Fruit fly (Drosophila melanogaster) whole organism, embryonic: ENCODE data around the gene eIF3l.

Experiments used
- B-H1 ChIP-seq: fragments of 200-800 bp; sonication (Bioruptor generic); IDR thresholded peaks from 3 replicates; pipeline ENCODE4 v1.3.6; 2022; ENCODE audit warnings: missing biosample characterization, missing genetic modification characterization
- Bgb ChIP-seq: fragments of 200-800 bp; sonication (Bioruptor generic); IDR thresholded peaks from 2 replicates; pipeline ENCODE4 v1.3.6; 2022; ENCODE audit warnings: missing biosample characterization, missing genetic modification characterization; ENCODE audit not compliant: partially characterized antibody
- CG1024 ChIP-seq: fragments of 200-800 bp; sonication (Bioruptor generic); IDR thresholded peaks from 2 replicates; pipeline ENCODE4 v1.3.6; 2022; ENCODE audit warnings: missing biosample characterization, missing genetic modification characterization
- CG12155 ChIP-seq: fragments of 200-800 bp; sonication (Bioruptor generic); optimal IDR thresholded peaks from 3 replicates; lab custom pipeline; 2016; ENCODE audit warnings: missing biosample characterization, missing genetic modification characterization
- CG13624 ChIP-seq: fragments of 200-800 bp; sonication (Bioruptor generic); optimal IDR thresholded peaks from 2 replicates; lab custom pipeline; 2016; ENCODE audit warnings: missing biosample characterization, missing genetic modification characterization
- CG15269 ChIP-seq: fragments of 200-800 bp; sonication (Bioruptor generic); optimal IDR thresholded peaks from 2 replicates; lab custom pipeline; 2018; ENCODE audit warnings: missing biosample characterization, mild to moderate bottlenecking, missing genetic modification characterization, moderate library complexity
- CG1602 ChIP-seq: fragments of 200-800 bp; sonication (Bioruptor generic); optimal IDR thresholded peaks from 3 replicates; lab custom pipeline; 2016; ENCODE audit warnings: missing biosample characterization, missing genetic modification characterization
- CG1603 ChIP-seq: fragments of 200-800 bp; sonication (Bioruptor generic); optimal IDR thresholded peaks from 2 replicates; lab custom pipeline; 2019; ENCODE audit warnings: missing biosample characterization, mild to moderate bottlenecking, missing genetic modification characterization, moderate library complexity
- CG1647 ChIP-seq: fragments of 200-800 bp; sonication (Bioruptor generic); optimal IDR thresholded peaks from 3 replicates; lab custom pipeline; 2016; ENCODE audit warnings: missing biosample characterization, missing genetic modification characterization
- CG17568 ChIP-seq: fragments of 200-800 bp; sonication (Bioruptor generic); optimal IDR thresholded peaks from 2 replicates; lab custom pipeline; 2018; ENCODE audit warnings: missing biosample characterization, mild to moderate bottlenecking, missing genetic modification characterization, moderate library complexity
- CG1832 ChIP-seq: fragments of 200-800 bp; sonication (Bioruptor generic); optimal IDR thresholded peaks from 2 replicates; lab custom pipeline; 2017; ENCODE audit warnings: missing biosample characterization, mild to moderate bottlenecking, missing genetic modification characterization, inconsistent platforms
- CG34376 ChIP-seq: fragments of 200-800 bp; sonication (Bioruptor generic); optimal IDR thresholded peaks from 2 replicates; lab custom pipeline; 2018; ENCODE audit warnings: missing biosample characterization, mild to moderate bottlenecking, missing genetic modification characterization
- CG43689 ChIP-seq: fragments of 200-800 bp; sonication (Bioruptor generic); IDR thresholded peaks from 2 replicates; pipeline ENCODE4 v1.3.6; 2022; ENCODE audit warnings: missing biosample characterization, missing genetic modification characterization
- CG4707 ChIP-seq: fragments of 200-800 bp; sonication (Bioruptor generic); optimal IDR thresholded peaks from 2 replicates; lab custom pipeline; 2018; ENCODE audit warnings: missing biosample characterization, mild to moderate bottlenecking, missing genetic modification characterization, moderate library complexity
- CG7987 ChIP-seq: fragments of 200-800 bp; sonication (Bioruptor generic); optimal IDR thresholded peaks from 2 replicates; lab custom pipeline; 2018; ENCODE audit warnings: missing biosample characterization, mild to moderate bottlenecking, missing genetic modification characterization, moderate library complexity
- CG8478 ChIP-seq: fragments of >200 bp; optimal IDR thresholded peaks from 2 replicates; lab custom pipeline; 2018
- CTCF ChIP-seq: fragments of 200-800 bp; sonication (Bioruptor generic); optimal IDR thresholded peaks from 2 replicates; lab custom pipeline; 2017; ENCODE audit warnings: missing biosample characterization, mild to moderate bottlenecking, missing genetic modification characterization, moderate library complexity
- Doc2 ChIP-seq: fragments of 200-800 bp; sonication (Bioruptor generic); IDR thresholded peaks from 2 replicates; pipeline ENCODE4 v1.3.6; 2022; ENCODE audit warnings: missing biosample characterization, missing genetic modification characterization
- Dp ChIP-seq: fragments of 200-800 bp; sonication (Bioruptor generic); optimal IDR thresholded peaks from 2 replicates; lab custom pipeline; 2018; ENCODE audit warnings: missing biosample characterization, mild to moderate bottlenecking, missing genetic modification characterization, moderate library complexity
- Fer1 ChIP-seq: fragments of 200-800 bp; sonication (Bioruptor generic); optimal IDR thresholded peaks from 2 replicates; lab custom pipeline; 2017; ENCODE audit warnings: missing biosample characterization, mild to moderate bottlenecking, missing genetic modification characterization
- H15 ChIP-seq: fragments of 200-800 bp; sonication (Bioruptor generic); IDR thresholded peaks from 3 replicates; pipeline ENCODE4 v1.3.6; 2022; ENCODE audit warnings: missing biosample characterization, missing genetic modification characterization
- HLH3B ChIP-seq: fragments of 200-800 bp; sonication (Bioruptor generic); IDR thresholded peaks from 2 replicates; pipeline ENCODE4 v1.3.6; 2022; ENCODE audit warnings: missing biosample characterization, missing genetic modification characterization
- Hr3 ChIP-seq: fragments of 200-800 bp; sonication (Bioruptor generic); optimal IDR thresholded peaks from 3 replicates; lab custom pipeline; 2016; ENCODE audit warnings: missing biosample characterization, missing genetic modification characterization
- Lpt ChIP-seq: fragments of >200 bp; optimal IDR thresholded peaks from 2 replicates; lab custom pipeline; 2018; ENCODE audit warnings: missing biosample characterization, missing genetic modification characterization
- Opbp ChIP-seq: fragments of 200-800 bp; sonication (Bioruptor generic); IDR thresholded peaks from 3 replicates; pipeline ENCODE4 v1.3.6; 2022; ENCODE audit warnings: missing biosample characterization, missing genetic modification characterization; ENCODE audit not compliant: partially characterized antibody
- PHDP ChIP-seq: fragments of 200-800 bp; sonication (Bioruptor generic); optimal IDR thresholded peaks from 3 replicates; lab custom pipeline; 2018; ENCODE audit warnings: missing biosample characterization, mild to moderate bottlenecking, missing genetic modification characterization, moderate library complexity
- Scr ChIP-seq: fragments of 200-800 bp; sonication (Bioruptor generic); IDR thresholded peaks from 2 replicates; pipeline ENCODE4 v1.3.6; 2022; ENCODE audit warnings: missing biosample characterization, missing genetic modification characterization; ENCODE audit not compliant: partially characterized antibody
- Vsx1 ChIP-seq: fragments of 200-800 bp; sonication (Bioruptor generic); optimal IDR thresholded peaks from 2 replicates; lab custom pipeline; 2017; ENCODE audit warnings: missing biosample characterization, mild to moderate bottlenecking, missing genetic modification characterization, missing genetic modification reagents
- Xrp1 ChIP-seq: fragments of 200-800 bp; sonication (Bioruptor generic); IDR thresholded peaks from 2 replicates; pipeline ENCODE4 v1.3.6; 2022; ENCODE audit warnings: missing biosample characterization, missing genetic modification characterization
- YL-1 ChIP-seq: fragments of 200-800 bp; sonication (Bioruptor generic); optimal IDR thresholded peaks from 3 replicates; lab custom pipeline; 2017; ENCODE audit warnings: missing biosample characterization, mild to moderate bottlenecking, missing genetic modification characterization
- ac ChIP-seq: fragments of 200-800 bp; sonication (Bioruptor generic); optimal IDR thresholded peaks from 3 replicates; lab custom pipeline; 2017; ENCODE audit warnings: missing biosample characterization, mild to moderate bottlenecking, missing genetic modification characterization
- cad ChIP-seq: fragments of >200 bp; optimal IDR thresholded peaks from 2 replicates; lab custom pipeline; 2017; ENCODE audit warnings: missing biosample characterization, missing genetic modification characterization
- cato ChIP-seq: fragments of 200-800 bp; sonication (Bioruptor generic); optimal IDR thresholded peaks from 2 replicates; lab custom pipeline; 2016; ENCODE audit warnings: missing biosample characterization, missing genetic modification characterization, borderline replicate concordance
- chif ChIP-seq, 2 experiments: fragments of 200-800 bp; sonication (Bioruptor generic); optimal IDR thresholded peaks; 3 replicates each; lab custom pipeline; 2016; ENCODE audit warnings: missing biosample characterization in 2 of 2, missing genetic modification characterization in 2 of 2
- chm ChIP-seq: fragments of 200-800 bp; sonication (Bioruptor generic); IDR thresholded peaks from 2 replicates; pipeline ENCODE4 v1.3.6; 2022; ENCODE audit warnings: missing biosample characterization, missing genetic modification characterization
- corto ChIP-seq: fragments of 200-800 bp; sonication (Bioruptor generic); optimal IDR thresholded peaks from 2 replicates; lab custom pipeline; 2016; ENCODE audit warnings: missing biosample characterization, mild to moderate bottlenecking, missing genetic modification characterization, moderate library complexity
- croc ChIP-seq: fragments of 200-800 bp; sonication (Bioruptor generic); conservative IDR thresholded peaks from 3 replicates; pipeline ENCODE4 v1.3.6; 2022; ENCODE audit warnings: missing biosample characterization, missing genetic modification characterization
- dati ChIP-seq: fragments of 200-800 bp; sonication (Bioruptor generic); IDR thresholded peaks from 2 replicates; pipeline ENCODE4 v1.3.6; 2022; ENCODE audit warnings: missing biosample characterization, missing genetic modification characterization
- dysf ChIP-seq: fragments of 200-800 bp; sonication (Bioruptor generic); IDR thresholded peaks from 3 replicates; pipeline ENCODE4 v1.3.6; 2022; ENCODE audit warnings: missing biosample characterization, missing genetic modification characterization
- gro ChIP-seq: fragments of 200-800 bp; sonication (Bioruptor generic); optimal IDR thresholded peaks from 2 replicates; lab custom pipeline; 2016; ENCODE audit warnings: missing biosample characterization, missing genetic modification characterization
- ken ChIP-seq: fragments of 200-800 bp; sonication (Bioruptor generic); IDR thresholded peaks from 3 replicates; pipeline ENCODE4 v1.3.6; 2022; ENCODE audit warnings: missing biosample characterization, missing genetic modification characterization
- knrl ChIP-seq: fragments of 200-800 bp; sonication (Bioruptor generic); IDR thresholded peaks from 3 replicates; pipeline ENCODE4 v1.3.6; 2022; ENCODE audit warnings: missing biosample characterization, missing genetic modification characterization; ENCODE audit not compliant: partially characterized antibody
- lmd ChIP-seq: fragments of 200-800 bp; sonication (Bioruptor generic); IDR thresholded peaks from 2 replicates; pipeline ENCODE4 v1.3.6; 2022; ENCODE audit warnings: missing biosample characterization, missing genetic modification characterization
- nmo ChIP-seq: fragments of 200-800 bp; sonication (Bioruptor generic); optimal IDR thresholded peaks from 2 replicates; lab custom pipeline; 2018; ENCODE audit warnings: missing biosample characterization, mild to moderate bottlenecking, missing genetic modification characterization, moderate library complexity
- odd ChIP-seq: fragments of 200-800 bp; sonication (Bioruptor generic); optimal IDR thresholded peaks from 2 replicates; lab custom pipeline; 2017; ENCODE audit warnings: missing biosample characterization, mild to moderate bottlenecking, missing genetic modification characterization
- phol ChIP-seq: fragments of 200-800 bp; sonication (Bioruptor generic); optimal IDR thresholded peaks from 3 replicates; lab custom pipeline; 2018; ENCODE audit warnings: missing biosample characterization, mild to moderate bottlenecking, missing genetic modification characterization, moderate library complexity
- ro ChIP-seq: fragments of 200-800 bp; sonication (Bioruptor generic); IDR thresholded peaks from 2 replicates; pipeline ENCODE4 v1.3.6; 2022; ENCODE audit warnings: missing biosample characterization, missing genetic modification characterization
- sima ChIP-seq: fragments of 200-800 bp; sonication (Bioruptor generic); optimal IDR thresholded peaks from 2 replicates; lab custom pipeline; 2016; ENCODE audit warnings: missing biosample characterization, missing genetic modification characterization
- slou ChIP-seq: fragments of 200-800 bp; sonication (Bioruptor generic); optimal IDR thresholded peaks from 3 replicates; lab custom pipeline; 2016; ENCODE audit warnings: missing biosample characterization, missing genetic modification characterization
- stwl ChIP-seq: fragments of 200-800 bp; sonication (Bioruptor generic); optimal IDR thresholded peaks from 3 replicates; lab custom pipeline; 2018; ENCODE audit warnings: missing biosample characterization, mild to moderate bottlenecking, missing genetic modification characterization, moderate library complexity
- tio ChIP-seq: fragments of 200-800 bp; sonication (Bioruptor generic); optimal IDR thresholded peaks from 2 replicates; lab custom pipeline; 2017; ENCODE audit warnings: missing biosample characterization, missing genetic modification characterization, inconsistent platforms
- wek ChIP-seq: fragments of 200-800 bp; sonication (Bioruptor generic); optimal IDR thresholded peaks from 3 replicates; lab custom pipeline; 2018; ENCODE audit warnings: missing biosample characterization, mild to moderate bottlenecking, missing genetic modification characterization, moderate library complexity
- zen ChIP-seq: fragments of 200-800 bp; sonication (Bioruptor generic); optimal IDR thresholded peaks from 3 replicates; lab custom pipeline; 2018; ENCODE audit warnings: missing biosample characterization, mild to moderate bottlenecking, missing genetic modification characterization, moderate library complexity

Gene eIF3l

DNA sequence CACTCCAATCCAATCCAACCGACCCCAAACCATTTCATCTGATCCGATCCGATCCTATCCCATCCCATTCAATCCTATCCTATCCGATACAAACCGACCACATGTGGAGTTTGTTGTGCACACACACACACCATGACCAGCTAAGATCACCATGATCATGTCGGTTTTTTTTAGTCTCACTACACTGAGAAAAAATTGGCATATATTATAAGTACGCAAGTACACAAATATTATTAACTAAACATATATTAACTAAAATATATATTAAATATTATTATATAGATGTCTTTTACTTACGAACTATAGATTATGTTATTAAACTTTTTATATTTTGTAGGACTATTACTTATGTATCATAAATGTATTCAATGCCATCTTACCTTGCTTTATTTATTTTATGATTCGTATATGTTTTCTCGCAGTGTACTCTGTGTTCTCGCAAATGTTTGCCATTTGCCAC, 43.9 kb downstream of the eIF3l start (continued):
- peak; percentile 63 for TF ChIP-seq phol (tag; lab: Kevin White, UChicago)
- TF ChIP-seq CTCF (GFP tag; lab: Kevin White, UChicago), result no peak
- no peak for TF ChIP-seq CG1603 (tag; lab: Kevin White, UChicago)
- TF ChIP-seq H15 (GFP tag; lab: Robert Waterston, UW), result no peak
- peak; percentile 56 for TF ChIP-seq zen (tag; lab: Kevin White, UChicago)
- TF ChIP-seq dati (GFP tag; lab: Robert Waterston, UW), result no peak
- TF ChIP-seq ken (GFP tag; lab: Robert Waterston, UW), result no peak
- TF ChIP-seq chm (GFP tag; lab: Robert Waterston, UW), result no peak
- TF ChIP-seq Fer1 (GFP tag; lab: Kevin White, UChicago), result no peak
- no peak for TF ChIP-seq Hr3 (GFP tag; lab: Kevin White, UChicago)
- no peak for TF ChIP-seq gro (GFP tag; lab: Kevin White, UChicago)
- TF ChIP-seq Bgb (GFP tag; lab: Robert Waterston, UW), result no peak
- peak; percentile 57 for TF ChIP-seq nmo (GFP tag; lab: Kevin White, UChicago)
- no peak for TF ChIP-seq CG1024 (GFP tag; lab: Robert Waterston, UW)
- no peak for TF ChIP-seq knrl (GFP tag; lab: Robert Waterston, UW)
- no peak for TF ChIP-seq Lpt (GFP tag; lab: Kevin White, UChicago)
- TF ChIP-seq corto (GFP tag; lab: Kevin White, UChicago), result no peak
- TF ChIP-seq odd (GFP tag; lab: Kevin White, UChicago), result no peak
- TF ChIP-seq CG43689 (GFP tag; lab: Robert Waterston, UW), result no peak
- TF ChIP-seq Dp (GFP tag; lab: Kevin White, UChicago), result no peak
- no peak for TF ChIP-seq stwl (tag; lab: Kevin White, UChicago)
- no peak for TF ChIP-seq CG1832 (GFP tag; lab: Kevin White, UChicago)
- no peak for TF ChIP-seq slou
- no peak for TF ChIP-seq CG1647 (GFP tag; lab: Kevin White, UChicago)
- no peak for TF ChIP-seq CG8478 (lab: Kevin White, UChicago)
- no peak for TF ChIP-seq B-H1 (GFP tag; lab: Robert Waterston, UW)
- TF ChIP-seq cato (GFP tag; lab: Kevin White, UChicago), result no peak
- no peak for TF ChIP-seq CG15269
- no peak for TF ChIP-seq sima
- TF ChIP-seq Scr (GFP tag; lab: Robert Waterston, UW), result no peak
- no peak for TF ChIP-seq CG34376 (GFP tag; lab: Kevin White, UChicago)
- TF ChIP-seq CG4707 (GFP tag; lab: Kevin White, UChicago), result no peak
- no peak for TF ChIP-seq wek (GFP tag; lab: Kevin White, UChicago)
- TF ChIP-seq CG13624, result no peak
- no peak for TF ChIP-seq CG7987 (GFP tag; lab: Kevin White, UChicago)
- TF ChIP-seq dysf (GFP tag; lab: Robert Waterston, UW), result no peak
- TF ChIP-seq CG12155 (GFP tag; lab: Kevin White, UChicago), result no peak
- TF ChIP-seq Vsx1, result no peak
- no peak for TF ChIP-seq lmd
- TF ChIP-seq Xrp1 (GFP tag; lab: Robert Waterston, UW), result no peak
- TF ChIP-seq cad (GFP tag; lab: Kevin White, UChicago), result no peak
- TF ChIP-seq YL-1 (GFP tag; lab: Kevin White, UChicago), result no peak
- no peak for TF ChIP-seq CG17568 (GFP tag; lab: Kevin White, UChicago)
- peak; percentile 4 for TF ChIP-seq tio (GFP tag; lab: Kevin White, UChicago)
- peak; percentile 19 for TF ChIP-seq CG1602 (GFP tag; lab: Kevin White, UChicago)
- no peak for TF ChIP-seq chif (GFP tag; optimal IDR thresholded peaks at IDR 0.05; lab: Kevin White, UChicago)
- no peak for TF ChIP-seq ro (GFP tag; lab: Robert Waterston, UW)
- TF ChIP-seq HLH3B (GFP tag; lab: Robert Waterston, UW), result no peak
- peak; percentile 23 for TF ChIP-seq PHDP
- no peak for TF ChIP-seq Opbp (GFP tag; lab: Robert Waterston, UW)
- no peak for TF ChIP-seq Doc2 (GFP tag; lab: Robert Waterston, UW)
- no peak for TF ChIP-seq ac (GFP tag; lab: Kevin White, UChicago)
- no peak for TF ChIP-seq croc (GFP tag; lab: Robert Waterston, UW)
